Fruit fly (Drosophila melanogaster): ENCODE results near the gene CG13607.

CG13607 gene

dm6 chr3R:24099039-24100026 is 16.8 kb downstream of the CG13607 start (continued):
- TF ChIP-seq CG2202 (tag; optimal IDR thresholded peaks at IDR 0.05) (peak; percentile 34), pros (GFP tag; optimal IDR thresholded peaks at IDR 0.05) (no peak), CG10959 (GFP tag; IDR thresholded peaks at IDR 0.05) (peak; percentile 60), twi (tag; optimal IDR thresholded peaks at IDR 0.05) (peak; percentile 48), B-H1 (GFP tag; IDR thresholded peaks at IDR 0.05) (peak; percentile 85), CG6654 (GFP tag; optimal IDR thresholded peaks at IDR 0.05) (peak; percentile 37), esg (GFP tag; conservative IDR thresholded peaks at IDR 0.05) (peak; percentile 77), CG10979 (tag; optimal IDR thresholded peaks at IDR 0.05) (peak; percentile 76), CoRest (tag; optimal IDR thresholded peaks at IDR 0.05) (peak; percentile 77), CG32772 (GFP tag; IDR thresholded peaks at IDR 0.05) (peak; percentile 82), Dbx (GFP tag; IDR thresholded peaks at IDR 0.05) (peak; percentile 87), insv (GFP tag; optimal IDR thresholded peaks at IDR 0.05) (no peak), CG15696 (tag; optimal IDR thresholded peaks at IDR 0.05) (no peak), Lim3 (GFP tag; IDR thresholded peaks at IDR 0.05) (peak; percentile 62; the same call in 1 of the 2 replicates), HLHmδ (GFP tag; optimal IDR thresholded peaks at IDR 0.05) (no peak), sens-2 (GFP tag; IDR thresholded peaks at IDR 0.05) (peak; percentile 56; the same call in 1 of the 2 replicates), peb (GFP tag; IDR thresholded peaks at IDR 0.05) (peak; percentile 35; the same call in 1 of the 2 replicates), tll (GFP tag; optimal IDR thresholded peaks at IDR 0.05) (no peak), CG18262 (tag; optimal IDR thresholded peaks at IDR 0.05) (peak; percentile 47), Fer2 (tag; optimal IDR thresholded peaks at IDR 0.05) (no peak), CG3995 (GFP tag; optimal IDR thresholded peaks at IDR 0.05) (no peak), CG16813 (GFP tag; IDR thresholded peaks at IDR 0.05; ENCODE audit: partially characterized antibody) (no peak), lola (GFP tag; optimal IDR thresholded peaks at IDR 0.05) (peak in 1 of 3 experiments; percentile 52), gsb (GFP tag; IDR thresholded peaks at IDR 0.05) (peak; percentile 72), Deaf1 (tag; optimal IDR thresholded peaks at IDR 0.05) (peak; percentile 40), Lhr (GFP tag; optimal IDR thresholded peaks at IDR 0.05) (peak; percentile 16), br (optimal IDR thresholded peaks at IDR 0.05) (no peak), CG31388 (GFP tag; optimal IDR thresholded peaks at IDR 0.05) (peak; percentile 59), gt (GFP tag; IDR thresholded peaks at IDR 0.05) (0 out of 2 replicates have a peak, but pooled peaks have one; percentile 17), CG10209 (GFP tag; optimal IDR thresholded peaks at IDR 0.05) (peak; percentile 81), vfl (GFP tag; optimal IDR thresholded peaks at IDR 0.05) (peak; percentile 23), trh (GFP tag; optimal IDR thresholded peaks at IDR 0.05) (peak; percentile 22), CG18476 (GFP tag; optimal IDR thresholded peaks at IDR 0.05) (peak; percentile 72), H15 (GFP tag; IDR thresholded peaks at IDR 0.05) (peak; percentile 86), cg (GFP tag; optimal IDR thresholded peaks at IDR 0.05) (no peak), CG4282 (GFP tag; optimal IDR thresholded peaks at IDR 0.05) (peak; percentile 62), BEAF-32 (GFP tag; optimal IDR thresholded peaks at IDR 0.05) (no peak), nau (GFP tag; optimal IDR thresholded peaks at IDR 0.05) (peak; percentile 49), CG30431 (GFP tag; optimal IDR thresholded peaks at IDR 0.05) (peak; percentile 69), Chrac-16 (GFP tag; optimal IDR thresholded peaks at IDR 0.05) (peak; percentile 80), CG43689 (GFP tag; IDR thresholded peaks at IDR 0.05) (peak; percentile 44; the same call in 1 of the 2 replicates), CrebB (tag; optimal IDR thresholded peaks at IDR 0.05) (peak; percentile 37), ato (GFP tag; IDR thresholded peaks at IDR 0.05; ENCODE audit: partially characterized antibody) (no peak), mirr (GFP tag; optimal IDR thresholded peaks at IDR 0.05) (peak; percentile 26), CG12744 (GFP tag; optimal IDR thresholded peaks at IDR 0.05) (peak; percentile 39), CG10267 (tag; optimal IDR thresholded peaks at IDR 0.05) (peak; percentile 59), CG15514 (GFP tag; optimal IDR thresholded peaks at IDR 0.05) (peak; percentile 65)
